Worm (Caenorhabditis elegans): ENCODE results near the gene H12C20.7.
A peak's percentile ranks its signal among the peaks of the same experiment; 100 is the strongest.

The H12C20.7 gene

DNA sequence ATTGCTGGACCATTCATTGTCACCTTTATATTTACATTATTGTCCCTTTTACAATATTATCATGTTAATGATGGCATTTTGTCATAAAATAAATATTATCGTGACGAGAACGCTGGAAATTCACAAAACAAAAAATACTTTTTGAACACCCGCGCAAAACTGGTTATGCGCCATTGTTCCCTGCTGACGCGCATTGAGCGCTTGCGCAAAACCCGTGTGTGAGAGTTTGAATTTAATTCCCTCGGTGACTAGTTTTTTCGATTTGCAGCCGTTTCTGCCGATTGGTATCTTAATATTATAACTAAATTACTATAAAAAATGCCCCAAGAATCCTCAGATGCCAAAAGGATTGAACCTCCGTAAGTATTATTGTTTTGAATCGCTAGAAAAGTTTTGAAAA, 51.3 kb downstream of the H12C20.7 start, which contains the start of gene pafo-1 (continued):
- no peak for TF ChIP-seq F57C9.4 (tag; optimal IDR thresholded peaks at IDR 0.05)
- TF ChIP-seq D2030.7 (GFP tag; IDR thresholded peaks at IDR 0.05): peak; percentile 85
- no peak for TF ChIP-seq aptf-3 (GFP tag; IDR thresholded peaks at IDR 0.05)
- no peak for TF ChIP-seq aptf-2 (GFP tag; conservative IDR thresholded peaks at IDR 0.05)
- TF ChIP-seq attf-3 (GFP tag; conservative IDR thresholded peaks at IDR 0.05): peak; percentile 62; the same call in 1 of the 2 replicates
- peak; percentile 14 for TF ChIP-seq B0261.1 (tag; optimal IDR thresholded peaks at IDR 0.05)
- no peak for TF ChIP-seq ztf-6 (GFP tag; IDR thresholded peaks at IDR 0.05)
- peak; percentile 54; the same call in 1 of the 2 replicates for TF ChIP-seq attf-6 (GFP tag; IDR thresholded peaks at IDR 0.05)
- TF ChIP-seq lin-40 (tag; optimal IDR thresholded peaks at IDR 0.05): peak; percentile 87
- TF ChIP-seq ZK185.1 (tag; optimal IDR thresholded peaks at IDR 0.05; ENCODE audit: poor library complexity, severe bottlenecking): peak; percentile 88
- TF ChIP-seq mcd-1 (GFP tag; IDR thresholded peaks at IDR 0.05): peak; percentile 91
- TF ChIP-seq lir-1 (GFP tag; conservative IDR thresholded peaks at IDR 0.05): 0 out of 2 replicates have a peak, but pooled peaks have one; percentile 42
- TF ChIP-seq snpc-3.4 (tag; optimal IDR thresholded peaks at IDR 0.05): peak; percentile 57
- no peak for TF ChIP-seq hlh-12 (tag; optimal IDR thresholded peaks at IDR 0.05)
- TF ChIP-seq cebp-1 (GFP tag; IDR thresholded peaks at IDR 0.05): no peak
- no peak for TF ChIP-seq cebp-1 (tag; optimal IDR thresholded peaks at IDR 0.05)
- no peak for TF ChIP-seq F49E8.2 (tag; optimal IDR thresholded peaks at IDR 0.05; ENCODE audit: insufficient read depth)
- no peak for TF ChIP-seq ama-1 (optimal IDR thresholded peaks at IDR 0.05)
- no peak for TF ChIP-seq ama-1 (GFP tag; optimal IDR thresholded peaks at IDR 0.05)
- peak; percentile 78 for TF ChIP-seq ekl-4 (GFP tag; IDR thresholded peaks at IDR 0.05)
- no peak for TF ChIP-seq fkh-3 (tag; optimal IDR thresholded peaks at IDR 0.05)
- no peak for TF ChIP-seq dpff-1 (tag; optimal IDR thresholded peaks at IDR 0.05)
- peak; percentile 82; the same call in 1 of the 2 replicates for TF ChIP-seq Y56A3A.18 (GFP tag; IDR thresholded peaks at IDR 0.05)
- no peak for TF ChIP-seq egrh-3 (GFP tag; IDR thresholded peaks at IDR 0.05)
- no peak for TF ChIP-seq bed-1 (GFP tag; IDR thresholded peaks at IDR 0.05)
- peak; percentile 74 for TF ChIP-seq F33H1.4 (GFP tag; IDR thresholded peaks at IDR 0.05)
- peak; percentile 99 for TF ChIP-seq ztf-18 (tag; optimal IDR thresholded peaks at IDR 0.05)
- TF ChIP-seq dpl-1 (GFP tag; optimal IDR thresholded peaks at IDR 0.05): peak; percentile 95
- peak; percentile 65 for TF ChIP-seq xnd-1 (tag; optimal IDR thresholded peaks at IDR 0.05)
- no peak for TF ChIP-seq lsy-27 (tag; optimal IDR thresholded peaks at IDR 0.05; ENCODE audit: borderline replicate concordance, insufficient read depth)
- TF ChIP-seq ceh-79 (tag; optimal IDR thresholded peaks at IDR 0.05): no peak
- peak; percentile 92 to 98 (median 93) for TF ChIP-seq lin-35 (GFP tag; optimal IDR thresholded peaks at IDR 0.05)
- no peak for TF ChIP-seq die-1 (tag; optimal IDR thresholded peaks at IDR 0.05)
- TF ChIP-seq C06A6.2 (GFP tag; conservative IDR thresholded peaks at IDR 0.05): peak; percentile 78
- peak; percentile 45 for TF ChIP-seq F22D6.2 (tag; optimal IDR thresholded peaks at IDR 0.05)
- TF ChIP-seq unc-62 (GFP tag; optimal IDR thresholded peaks at IDR 0.05): no peak
- TF ChIP-seq bed-2 (GFP tag; IDR thresholded peaks at IDR 0.05): no peak
- peak; percentile 91 for TF ChIP-seq pbrm-1 (GFP tag; IDR thresholded peaks at IDR 0.05)
- peak; percentile 35; the same call in 1 of the 2 replicates for TF ChIP-seq ceh-91 (GFP tag; IDR thresholded peaks at IDR 0.05)
- TF ChIP-seq sea-2 (GFP tag; IDR thresholded peaks at IDR 0.05): no peak
- TF ChIP-seq atf-7 (tag; optimal IDR thresholded peaks at IDR 0.05): peak; percentile 42
- peak in 1 of 2 experiments; percentile 16 for TF ChIP-seq let-607 (tag; optimal IDR thresholded peaks at IDR 0.05)
- peak; percentile 57 for TF ChIP-seq unc-130 (GFP tag; optimal IDR thresholded peaks at IDR 0.05)
- no peak for TF ChIP-seq F39B2.1 (GFP tag; IDR thresholded peaks at IDR 0.05)
- TF ChIP-seq F23B12.7 (tag; optimal IDR thresholded peaks at IDR 0.05; ENCODE audit: insufficient read depth): peak; percentile 30
- TF ChIP-seq Y95B8A.8 (GFP tag; IDR thresholded peaks at IDR 0.05): peak; percentile 82
- TF ChIP-seq T26A5.8 (tag; optimal IDR thresholded peaks at IDR 0.05): no peak
- 0 out of 2 replicates have a peak, but pooled peaks have one; percentile 12 for TF ChIP-seq Y67H2A.10 (GFP tag; conservative IDR thresholded peaks at IDR 0.05)
- TF ChIP-seq lsl-1 (GFP tag; optimal IDR thresholded peaks at IDR 0.05): peak; percentile 72
